Fruit fly (Drosophila melanogaster) whole organism, adult: ENCODE measurements around the gene CG32817.

Experiments used
- CG33017 ChIP-seq: fragments of 200-800 bp; sonication (Bioruptor generic); optimal IDR thresholded peaks from 2 replicates; lab custom pipeline; 2018; ENCODE audit warnings: missing biosample characterization, mild to moderate bottlenecking, missing genetic modification characterization, moderate library complexity
- CG5204 ChIP-seq: fragments of 200-800 bp; sonication (Bioruptor generic); optimal IDR thresholded peaks from 2 replicates; lab custom pipeline; 2016; ENCODE audit warnings: missing biosample characterization, missing genetic modification characterization
- ovo ChIP-seq: fragments of 200-800 bp; sonication (Bioruptor generic); optimal IDR thresholded peaks from 2 replicates; lab custom pipeline; 2016; ENCODE audit warnings: missing biosample characterization, missing genetic modification characterization

DNA sequence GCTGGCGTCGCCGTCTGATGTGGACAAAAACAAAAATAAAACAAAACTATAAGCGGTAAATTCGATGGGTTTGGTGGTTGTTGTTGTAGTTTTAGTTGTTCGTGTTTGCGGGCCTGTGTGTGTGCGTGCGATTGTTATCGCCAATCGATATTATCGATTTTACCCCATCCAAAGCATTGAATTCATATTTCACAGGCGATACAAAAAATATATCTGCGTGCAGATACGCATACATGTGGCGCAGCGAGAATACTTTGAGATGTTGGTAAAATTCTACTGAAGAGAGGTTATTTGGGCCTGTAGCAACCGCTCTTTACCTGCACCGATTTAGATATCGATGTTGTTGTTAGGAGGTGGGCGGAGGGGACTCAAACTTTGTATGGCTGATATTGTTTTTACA, 42.8 kb downstream of the CG32817 start:
- TF ChIP-seq CG33017 (tag; lab: Kevin White, UChicago) (no peak), ovo (GFP tag; lab: Kevin White, UChicago) (no peak), CG5204 (GFP tag; lab: Kevin White, UChicago) (no peak)
